5 worm cellular contexts compared by ENCODE assay signal in the genomic region with DNA sequence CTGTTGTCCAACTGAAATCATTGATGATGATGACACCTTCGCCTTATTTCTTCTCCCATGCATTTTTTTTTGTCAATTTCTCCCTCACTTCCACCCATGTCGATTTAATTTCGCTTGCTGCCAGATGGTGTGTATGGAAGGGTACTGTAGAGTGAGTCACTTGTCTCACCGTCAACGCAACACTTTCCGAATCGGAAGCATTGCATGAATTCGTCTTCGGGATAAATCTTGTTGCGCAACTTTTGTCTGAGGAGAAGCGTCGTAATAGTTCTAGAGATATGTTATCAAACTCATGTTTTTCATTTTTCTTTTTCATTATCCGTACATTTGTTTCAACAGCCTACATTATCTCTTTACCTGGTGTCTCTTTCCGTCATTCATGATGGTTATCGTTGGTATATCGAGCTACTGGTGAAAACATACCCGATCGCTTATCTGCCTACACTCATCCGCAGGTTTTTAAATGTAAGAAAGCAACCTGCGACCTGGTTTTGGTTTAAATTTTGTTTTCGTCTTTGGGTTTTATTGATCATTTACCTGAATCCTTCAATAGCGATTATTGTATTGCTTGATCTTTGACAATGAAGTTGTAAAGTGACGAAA.
A peak's percentile ranks its signal among the peaks of the same experiment; 100 is the strongest.
TF ChIP-seq lines count a peak whose summit lies in the region.

No protein-coding gene starts in this region.

TF ChIP-seq in whole organism, L1 larva, 84 proteins besides CTCF, POLR2A, EP300 and RAD21 (continues in another document):
- TF ChIP-seq lin-14 (GFP tag; optimal IDR thresholded peaks at IDR 0.05; lab: Kevin White, UChicago) (peak; percentile 45), nhr-85 (tag; lab: Kevin White, UChicago) (peak; percentile 81), nhr-12 (tag; optimal IDR thresholded peaks at IDR 0.05; lab: Kevin White, UChicago) (no peak), nhr-90 (tag; optimal IDR thresholded peaks at IDR 0.05; lab: Kevin White, UChicago; ENCODE audit: poor library complexity) (no peak), isw-1 (GFP tag; IDR thresholded peaks at IDR 0.05; lab: Robert Waterston, UW) (no peak), ama-1 (optimal IDR thresholded peaks at IDR 0.05; lab: Kevin White, UChicago) (no peak), egl-27 (tag; optimal IDR thresholded peaks at IDR 0.05; lab: Kevin White, UChicago) (no peak), lin-35 (GFP tag; optimal IDR thresholded peaks at IDR 0.05; lab: Kevin White, UChicago) (no peak), unc-98 (GFP tag; IDR thresholded peaks at IDR 0.05; lab: Robert Waterston, UW) (no peak), irx-1 (tag; optimal IDR thresholded peaks at IDR 0.05; lab: Kevin White, UChicago) (no peak), ces-1 (GFP tag; optimal IDR thresholded peaks at IDR 0.05; lab: Kevin White, UChicago) (no peak), blmp-1 (tag; optimal IDR thresholded peaks at IDR 0.05; lab: Kevin White, UChicago) (peak; percentile 82), hpl-2 (GFP tag; optimal IDR thresholded peaks at IDR 0.05; lab: Kevin White, UChicago) (no peak), C04F5.9 (tag; optimal IDR thresholded peaks at IDR 0.05; lab: Kevin White, UChicago) (no peak), nhr-71 (tag; optimal IDR thresholded peaks at IDR 0.05; lab: Kevin White, UChicago) (no peak), lsy-2 (tag; optimal IDR thresholded peaks at IDR 0.05; lab: Kevin White, UChicago) (peak in 1 of 2 experiments; percentile 42), elt-3 (tag; optimal IDR thresholded peaks at IDR 0.05; lab: Kevin White, UChicago) (peak in 1 of 6 experiments; percentile 16)

TF ChIP-seq in whole organism, L2 larva, 48 proteins besides CTCF, POLR2A, EP300 and RAD21:
- TF ChIP-seq mbf-1 (tag; optimal IDR thresholded peaks at IDR 0.05; lab: Kevin White, UChicago) (no peak), lsy-2 (tag; optimal IDR thresholded peaks at IDR 0.05; lab: Kevin White, UChicago) (peak in 1 of 2 experiments; percentile 14), elt-1 (tag; optimal IDR thresholded peaks at IDR 0.05; lab: Kevin White, UChicago) (peak; percentile 32), nhr-25 (tag; optimal IDR thresholded peaks at IDR 0.05; lab: Kevin White, UChicago) (peak; percentile 69), ceh-16 (tag; optimal IDR thresholded peaks at IDR 0.05; lab: Kevin White, UChicago) (peak; percentile 65), peb-1 (tag; optimal IDR thresholded peaks at IDR 0.05; lab: Kevin White, UChicago) (no peak), sma-9 (GFP tag; optimal IDR thresholded peaks at IDR 0.05; lab: Kevin White, UChicago) (peak; percentile 15), sma-9 (tag; optimal IDR thresholded peaks at IDR 0.05; lab: Kevin White, UChicago) (no peak)

TF ChIP-seq in whole organism, L3 larva, 47 proteins besides CTCF, POLR2A, EP300 and RAD21:
- TF ChIP-seq ceh-16 (tag; optimal IDR thresholded peaks at IDR 0.05; lab: Kevin White, UChicago) (no peak), elt-2 (tag; optimal IDR thresholded peaks at IDR 0.05; lab: Kevin White, UChicago) (no peak), R02D3.7 (tag; optimal IDR thresholded peaks at IDR 0.05; lab: Kevin White, UChicago) (no peak), elt-1 (tag; optimal IDR thresholded peaks at IDR 0.05; lab: Kevin White, UChicago) (peak; percentile 87), snpc-4 (tag; optimal IDR thresholded peaks at IDR 0.05; lab: Kevin White, UChicago) (no peak), nhr-23 (tag; optimal IDR thresholded peaks at IDR 0.05; lab: Kevin White, UChicago) (peak; percentile 45), fkh-10 (GFP tag; optimal IDR thresholded peaks at IDR 0.05; lab: Kevin White, UChicago) (no peak), nhr-25 (tag; optimal IDR thresholded peaks at IDR 0.05; lab: Kevin White, UChicago) (peak; percentile 93), egl-5 (tag; optimal IDR thresholded peaks at IDR 0.05; lab: Kevin White, UChicago) (no peak)

TF ChIP-seq in whole organism, L4 larva, 104 proteins besides CTCF, POLR2A, EP300 and RAD21:
- TF ChIP-seq nhr-25 (tag; optimal IDR thresholded peaks at IDR 0.05; lab: Kevin White, UChicago; ENCODE audit: borderline replicate concordance, insufficient read depth): peak; percentile 74
- TF ChIP-seq daf-19 (GFP tag; conservative IDR thresholded peaks at IDR 0.05; lab: Robert Waterston, UW): no peak

TF ChIP-seq in whole organism, mixed stage, embryonic, 35 proteins besides CTCF, POLR2A, EP300 and RAD21:
- TF ChIP-seq snpc-4 (tag; optimal IDR thresholded peaks at IDR 0.05; lab: Kevin White, UChicago) (no peak), zip-8 (tag; optimal IDR thresholded peaks at IDR 0.05; lab: Kevin White, UChicago) (peak; percentile 86), elt-1 (tag; optimal IDR thresholded peaks at IDR 0.05; lab: Kevin White, UChicago; ENCODE audit: borderline replicate concordance, insufficient read depth) (peak; percentile 91), ham-2 (GFP tag; optimal IDR thresholded peaks at IDR 0.05; lab: Kevin White, UChicago) (peak; percentile 28)
